Fruit fly (Drosophila melanogaster) whole organism, embryonic: Measurements from ENCODE around the gene Wsck.
A peak's percentile ranks its signal among the peaks of the same experiment; 100 is the strongest.

ENCODE experiments used
- Atf6 ChIP-seq: fragments of 200-800 bp; sonication (Bioruptor generic); IDR thresholded peaks from 2 replicates; pipeline ENCODE4 v1.3.6; 2022; ENCODE audit warnings: missing biosample characterization, missing genetic modification characterization
- B-H1 ChIP-seq: fragments of 200-800 bp; sonication (Bioruptor generic); IDR thresholded peaks from 3 replicates; pipeline ENCODE4 v1.3.6; 2022; ENCODE audit warnings: missing biosample characterization, missing genetic modification characterization
- CG10147 ChIP-seq: fragments of 200-800 bp; sonication (Bioruptor generic); optimal IDR thresholded peaks from 2 replicates; lab custom pipeline; 2019; ENCODE audit warnings: missing biosample characterization, mild to moderate bottlenecking, missing genetic modification characterization, moderate library complexity
- CG11456 ChIP-seq: fragments of 200-800 bp; sonication (Bioruptor generic); IDR thresholded peaks from 3 replicates; pipeline ENCODE4 v1.3.6; 2022; ENCODE audit warnings: missing biosample characterization, missing genetic modification characterization
- CG15011 ChIP-seq: fragments of 200-800 bp; sonication (Bioruptor generic); optimal IDR thresholded peaks from 3 replicates; lab custom pipeline; 2018; ENCODE audit warnings: missing biosample characterization, mild to moderate bottlenecking, missing genetic modification characterization
- CG18599 ChIP-seq: fragments of 200-800 bp; sonication (Bioruptor generic); optimal IDR thresholded peaks from 3 replicates; lab custom pipeline; 2017; ENCODE audit warnings: missing biosample characterization, missing genetic modification characterization, mild to moderate bottlenecking, moderate library complexity, missing genetic modification reagents
- CG2120 ChIP-seq: fragments of 200-800 bp; sonication (Bioruptor generic); optimal IDR thresholded peaks from 3 replicates; lab custom pipeline; 2016; ENCODE audit warnings: missing biosample characterization, missing genetic modification characterization
- CG2889 ChIP-seq: fragments of 200-800 bp; sonication (Bioruptor generic); IDR thresholded peaks from 3 replicates; pipeline ENCODE4 v1.3.6; 2022; ENCODE audit warnings: missing biosample characterization, missing genetic modification characterization
- CG3065 ChIP-seq: fragments of 200-800 bp; sonication (Bioruptor generic); optimal IDR thresholded peaks from 2 replicates; lab custom pipeline; 2016; ENCODE audit warnings: missing biosample characterization, missing genetic modification characterization
- CG32532 ChIP-seq: fragments of 200-800 bp; sonication (Bioruptor generic); IDR thresholded peaks from 2 replicates; pipeline ENCODE4 v1.3.6; 2022; ENCODE audit warnings: missing biosample characterization, missing genetic modification characterization
- CG34376 ChIP-seq: fragments of 200-800 bp; sonication (Bioruptor generic); optimal IDR thresholded peaks from 2 replicates; lab custom pipeline; 2018; ENCODE audit warnings: missing biosample characterization, mild to moderate bottlenecking, missing genetic modification characterization
- CG34422 ChIP-seq: fragments of 200-800 bp; sonication (Bioruptor generic); IDR thresholded peaks from 3 replicates; pipeline ENCODE4 v1.3.6; 2022; ENCODE audit warnings: missing biosample characterization, missing genetic modification characterization
- CG3847 ChIP-seq: fragments of 200-800 bp; sonication (Bioruptor generic); IDR thresholded peaks from 2 replicates; pipeline ENCODE4 v1.3.6; 2022; ENCODE audit warnings: missing biosample characterization, missing genetic modification characterization
- CG3995 ChIP-seq: fragments of 200-800 bp; sonication (Bioruptor generic); optimal IDR thresholded peaks from 3 replicates; lab custom pipeline; 2016; ENCODE audit warnings: missing biosample characterization, missing genetic modification characterization
- CG6765 ChIP-seq: fragments of 200-800 bp; sonication (Bioruptor generic); optimal IDR thresholded peaks from 3 replicates; lab custom pipeline; 2017; ENCODE audit warnings: missing biosample characterization, mild to moderate bottlenecking, missing genetic modification characterization
- CG6791 ChIP-seq: fragments of 200-800 bp; sonication (Bioruptor generic); IDR thresholded peaks from 3 replicates; pipeline ENCODE4 v1.3.6; 2022; ENCODE audit warnings: missing biosample characterization, missing genetic modification characterization; ENCODE audit not compliant: partially characterized antibody
- Dbx ChIP-seq: fragments of 200-800 bp; sonication (Bioruptor generic); IDR thresholded peaks from 3 replicates; pipeline ENCODE4 v1.3.6; 2022; ENCODE audit warnings: missing biosample characterization, missing genetic modification characterization
- Dref ChIP-seq: fragments of 200-800 bp; sonication (Bioruptor generic); IDR thresholded peaks from 2 replicates; pipeline ENCODE4 v1.3.6; 2022; ENCODE audit warnings: missing biosample characterization, missing genetic modification characterization
- Drgx ChIP-seq: fragments of 200-800 bp; sonication (Bioruptor generic); IDR thresholded peaks from 2 replicates; pipeline ENCODE4 v1.3.6; 2022; ENCODE audit warnings: missing biosample characterization, missing genetic modification characterization
- E2f2 ChIP-seq: fragments of 200-800 bp; sonication (Bioruptor generic); IDR thresholded peaks from 2 replicates; pipeline ENCODE4 v1.3.6; 2022; ENCODE audit warnings: missing biosample characterization, missing genetic modification characterization
- Fer1 ChIP-seq: fragments of 200-800 bp; sonication (Bioruptor generic); optimal IDR thresholded peaks from 2 replicates; lab custom pipeline; 2017; ENCODE audit warnings: missing biosample characterization, mild to moderate bottlenecking, missing genetic modification characterization
- HmgZ ChIP-seq: fragments of 200-800 bp; sonication (Bioruptor generic); optimal IDR thresholded peaks from 2 replicates; lab custom pipeline; 2018; ENCODE audit warnings: missing biosample characterization, mild to moderate bottlenecking, missing genetic modification characterization
- MESR4 ChIP-seq: fragments of 200-800 bp; sonication (Bioruptor generic); optimal IDR thresholded peaks from 2 replicates; lab custom pipeline; 2018; ENCODE audit warnings: missing biosample characterization, mild to moderate bottlenecking, missing genetic modification characterization, moderate library complexity
- Mad ChIP-seq: fragments of 200-800 bp; sonication (Bioruptor generic); optimal IDR thresholded peaks from 2 replicates; lab custom pipeline; 2016; ENCODE audit warnings: missing biosample characterization, missing genetic modification characterization
- Neu2 ChIP-seq: fragments of 200-800 bp; sonication (Bioruptor generic); optimal IDR thresholded peaks from 3 replicates; lab custom pipeline; 2016; ENCODE audit warnings: missing biosample characterization, missing genetic modification characterization, borderline replicate concordance
- Sry-β ChIP-seq: fragments of 200-800 bp; sonication (Bioruptor generic); optimal IDR thresholded peaks from 2 replicates; lab custom pipeline; 2018; ENCODE audit warnings: missing biosample characterization, mild to moderate bottlenecking, missing genetic modification characterization, moderate library complexity
- Stat92E ChIP-seq, 3 experiments: fragments of >200 bp in 2 of 3; fragments of 200-800 bp in 1 of 3; sonication (Bioruptor generic) in 1 of 3; optimal IDR thresholded peaks; 2 replicates each; lab custom pipeline; 2017 to 2019; ENCODE audit warnings: missing biosample characterization in 3 of 3, missing genetic modification characterization in 3 of 3, mild to moderate bottlenecking in 1 of 3, moderate library complexity in 1 of 3
- Trl ChIP-seq, 3 experiments: fragments of >200 bp in 2 of 3; fragments of 200-800 bp in 1 of 3; sonication (Bioruptor generic) in 1 of 3; optimal IDR thresholded peaks; 2 replicates in 1 of 3; 3 replicates in 2 of 3; lab custom pipeline; 2016 to 2017; ENCODE audit warnings: missing biosample characterization in 1 of 3, missing genetic modification characterization in 1 of 3
- YL-1 ChIP-seq: fragments of 200-800 bp; sonication (Bioruptor generic); optimal IDR thresholded peaks from 3 replicates; lab custom pipeline; 2017; ENCODE audit warnings: missing biosample characterization, mild to moderate bottlenecking, missing genetic modification characterization
- cwo ChIP-seq: fragments of 200-800 bp; sonication (Bioruptor generic); optimal IDR thresholded peaks from 3 replicates; lab custom pipeline; 2017; ENCODE audit warnings: missing biosample characterization, missing genetic modification characterization, mild to moderate bottlenecking, moderate library complexity, missing genetic modification reagents
- dpn ChIP-seq, 2 experiments: fragments of 200-800 bp; sonication (Bioruptor generic); optimal IDR thresholded peaks; 3 replicates each; lab custom pipeline; 2016; ENCODE audit warnings: missing biosample characterization in 2 of 2, missing genetic modification characterization in 2 of 2
- dysf ChIP-seq: fragments of 200-800 bp; sonication (Bioruptor generic); IDR thresholded peaks from 3 replicates; pipeline ENCODE4 v1.3.6; 2022; ENCODE audit warnings: missing biosample characterization, missing genetic modification characterization
- fd102C ChIP-seq: fragments of 200-800 bp; sonication (Bioruptor generic); optimal IDR thresholded peaks from 2 replicates; lab custom pipeline; 2018; ENCODE audit warnings: missing biosample characterization, mild to moderate bottlenecking, missing genetic modification characterization, moderate library complexity
- gro ChIP-seq: fragments of 200-800 bp; sonication (Bioruptor generic); optimal IDR thresholded peaks from 2 replicates; lab custom pipeline; 2016; ENCODE audit warnings: missing biosample characterization, missing genetic modification characterization
- hbn ChIP-seq: fragments of 200-800 bp; sonication (Bioruptor generic); IDR thresholded peaks from 2 replicates; pipeline ENCODE4 v1.3.6; 2022; ENCODE audit warnings: missing biosample characterization, missing genetic modification characterization; ENCODE audit not compliant: partially characterized antibody
- lov ChIP-seq, 2 experiments: fragments of 200-800 bp in 1 of 2; fragments of >200 bp in 1 of 2; sonication (Bioruptor generic) in 1 of 2; IDR thresholded peaks in 1 of 2; optimal IDR thresholded peaks in 1 of 2; 2 replicates in 1 of 2; 3 replicates in 1 of 2; pipeline versions ENCODE4 v1.3.6 to Lab custom; 2017 to 2022; ENCODE audit warnings: missing biosample characterization in 1 of 2, missing genetic modification characterization in 1 of 2
- luna ChIP-seq: fragments of 200-800 bp; sonication (Bioruptor generic); optimal IDR thresholded peaks from 2 replicates; lab custom pipeline; 2016; ENCODE audit warnings: missing biosample characterization, missing genetic modification characterization
- nerfin-2 ChIP-seq: fragments of 200-800 bp; sonication (Bioruptor generic); IDR thresholded peaks from 2 replicates; pipeline ENCODE4 v1.3.6; 2022; ENCODE audit warnings: missing biosample characterization, missing genetic modification characterization; ENCODE audit not compliant: partially characterized antibody
- nmo ChIP-seq: fragments of 200-800 bp; sonication (Bioruptor generic); optimal IDR thresholded peaks from 2 replicates; lab custom pipeline; 2018; ENCODE audit warnings: missing biosample characterization, mild to moderate bottlenecking, missing genetic modification characterization, moderate library complexity
- nom ChIP-seq: fragments of 200-800 bp; sonication (Bioruptor generic); optimal IDR thresholded peaks from 2 replicates; lab custom pipeline; 2017; ENCODE audit warnings: missing biosample characterization, missing genetic modification characterization, mild to moderate bottlenecking, moderate library complexity, missing genetic modification reagents
- pzg ChIP-seq: fragments of 200-800 bp; sonication (Bioruptor generic); optimal IDR thresholded peaks from 3 replicates; lab custom pipeline; 2018; ENCODE audit warnings: missing biosample characterization, mild to moderate bottlenecking, missing genetic modification characterization, moderate library complexity
- repo ChIP-seq: fragments of 200-800 bp; sonication (Bioruptor generic); optimal IDR thresholded peaks from 2 replicates; lab custom pipeline; 2016; ENCODE audit warnings: missing biosample characterization, missing genetic modification characterization
- sc ChIP-seq, 3 experiments: fragments of >200 bp in 2 of 3; fragments of 200-800 bp in 1 of 3; sonication (Bioruptor generic) in 1 of 3; optimal IDR thresholded peaks; 2 replicates in 2 of 3; 3 replicates in 1 of 3; lab custom pipeline; 2017; ENCODE audit warnings: mild to moderate bottlenecking in 1 of 3, missing biosample characterization in 1 of 3, missing genetic modification characterization in 1 of 3, missing genetic modification reagents in 1 of 3
- trem ChIP-seq: fragments of 200-800 bp; optimal IDR thresholded peaks from 3 replicates; lab custom pipeline; 2019; ENCODE audit warnings: missing biosample characterization, mild to moderate bottlenecking, missing genetic modification characterization, moderate library complexity
- wor ChIP-seq: fragments of 200-800 bp; sonication (Bioruptor generic); IDR thresholded peaks from 2 replicates; pipeline ENCODE4 v1.3.6; 2022; ENCODE audit warnings: missing biosample characterization, missing genetic modification characterization

Wsck gene

DNA sequence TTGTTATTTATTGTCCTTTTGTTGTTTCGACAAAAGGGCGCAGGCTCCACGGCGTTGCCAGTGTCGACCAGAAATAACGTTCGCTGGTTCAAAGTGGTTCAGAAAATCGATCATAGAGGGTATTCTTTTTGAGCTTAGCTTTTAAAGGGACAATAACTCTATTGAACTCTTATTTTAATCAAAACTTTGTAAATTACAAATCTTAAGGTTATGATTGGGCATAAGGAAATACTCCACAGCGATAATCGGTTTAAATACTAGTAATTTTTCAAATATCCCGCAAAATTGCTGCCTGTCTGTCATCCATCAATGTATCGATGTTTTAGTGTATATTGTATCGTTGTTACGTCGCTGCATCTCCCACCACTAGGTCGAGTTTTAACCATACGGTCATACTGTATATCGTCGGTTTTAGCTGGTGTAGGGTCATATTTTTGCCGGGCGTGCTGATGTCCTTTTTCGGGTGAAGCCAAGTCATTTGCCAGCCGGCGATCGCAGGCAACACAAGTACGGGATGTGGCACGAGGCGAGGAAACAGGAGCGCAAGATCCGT lies 25.0 kb upstream of the Wsck start, which contains the start of the genes CG31125 and CG6695 (continued):
- no peak for TF ChIP-seq CG2889 (GFP tag; lab: Robert Waterston, UW)
- TF ChIP-seq repo (GFP tag; lab: Kevin White, UChicago), result peak; percentile 23
- TF ChIP-seq B-H1, result no peak
- TF ChIP-seq Drgx (GFP tag; lab: Robert Waterston, UW), result no peak
- no peak for TF ChIP-seq CG10147 (GFP tag; lab: Kevin White, UChicago)
- peak; percentile 61; the same call in 2 of the 3 replicates for TF ChIP-seq Dbx (GFP tag; lab: Robert Waterston, UW)

DNA sequence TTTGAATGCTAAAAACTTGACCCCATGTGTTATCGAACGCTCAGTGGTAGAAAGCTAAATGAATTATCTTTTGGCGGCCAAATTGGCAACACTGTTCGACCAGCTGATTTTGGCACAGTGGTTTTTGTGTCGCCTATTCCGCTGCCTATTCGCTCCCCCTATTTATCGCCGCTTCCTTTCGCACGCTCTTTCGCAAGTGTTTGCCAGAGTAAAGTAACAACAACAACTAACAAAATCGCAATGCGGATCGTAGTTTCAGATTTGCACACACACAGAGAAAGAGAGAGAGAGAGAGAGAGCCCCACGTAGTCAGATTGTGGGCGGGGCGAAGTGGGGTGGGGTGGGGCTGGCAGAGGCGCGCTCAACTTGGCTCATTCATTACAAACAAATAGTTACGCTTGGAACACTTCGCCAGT lies 21.2 kb upstream of the Wsck start:
- TF ChIP-seq nmo (no peak), sc (optimal IDR thresholded peaks at IDR 0.05; lab: Kevin White, UChicago) (no peak), sc (GFP tag; optimal IDR thresholded peaks at IDR 0.05; lab: Kevin White, UChicago) (no peak), Neu2 (GFP tag; lab: Kevin White, UChicago) (no peak), Dbx (GFP tag; lab: Robert Waterston, UW) (peak; percentile 61; the same call in 2 of the 3 replicates), Trl (optimal IDR thresholded peaks at IDR 0.05; lab: Kevin White, UChicago) (peak in 1 of 2 experiments; percentile 70), Trl (GFP tag; optimal IDR thresholded peaks at IDR 0.05; lab: Kevin White, UChicago) (no peak), Mad (GFP tag; lab: Kevin White, UChicago) (no peak), wor (GFP tag; lab: Robert Waterston, UW) (no peak), CG3995 (GFP tag; lab: Kevin White, UChicago) (no peak), CG15011 (no peak), CG11456 (GFP tag; lab: Robert Waterston, UW) (no peak), CG32532 (GFP tag; lab: Robert Waterston, UW) (peak; percentile 39; the same call in 1 of the 2 replicates), CG3847 (GFP tag; lab: Robert Waterston, UW) (no peak), Fer1 (GFP tag; lab: Kevin White, UChicago) (peak; percentile 66), CG6765 (peak; percentile 8), Atf6 (GFP tag; lab: Robert Waterston, UW) (no peak), CG2120 (peak; percentile 53), Stat92E (GFP tag; optimal IDR thresholded peaks at IDR 0.05; lab: Kevin White, UChicago) (no peak), hbn (no peak), CG34376 (GFP tag; lab: Kevin White, UChicago) (peak; percentile 59), cwo (GFP tag; lab: Kevin White, UChicago) (no peak), E2f2 (GFP tag; lab: Robert Waterston, UW) (0 out of 2 replicates have a peak, but pooled peaks have one; percentile 25), lov (optimal IDR thresholded peaks at IDR 0.05; lab: Kevin White, UChicago) (no peak), lov (GFP tag; IDR thresholded peaks at IDR 0.05; lab: Robert Waterston, UW) (no peak), gro (GFP tag; lab: Kevin White, UChicago) (no peak), MESR4 (GFP tag; lab: Kevin White, UChicago) (peak; percentile 8), Sry-β (GFP tag; lab: Kevin White, UChicago) (no peak), Dref (GFP tag; lab: Robert Waterston, UW) (peak; percentile 52), CG18599 (peak; percentile 47), trem (tag; lab: Kevin White, UChicago) (no peak), dysf (GFP tag; lab: Robert Waterston, UW) (0 out of 3 replicates have a peak, but pooled peaks have one; percentile 19), pzg (GFP tag; lab: Kevin White, UChicago) (peak; percentile 51), CG34422 (GFP tag; lab: Robert Waterston, UW) (no peak; the same call in 2 of the 3 replicates), luna (GFP tag; lab: Kevin White, UChicago) (no peak), nom (GFP tag; lab: Kevin White, UChicago) (peak; percentile 75), YL-1 (GFP tag; lab: Kevin White, UChicago) (peak; percentile 5), fd102C (GFP tag; lab: Kevin White, UChicago) (no peak), CG3065 (GFP tag; lab: Kevin White, UChicago) (no peak), nerfin-2 (no peak), dpn (GFP tag; optimal IDR thresholded peaks at IDR 0.05; lab: Kevin White, UChicago) (no peak), HmgZ (tag; lab: Kevin White, UChicago) (peak; percentile 7), CG6791 (GFP tag; lab: Robert Waterston, UW) (no peak)
